Worm (Caenorhabditis elegans): ENCODE measurements around the gene dmsr-6.

The dmsr-6 gene

ce11 chrII:14413709-14414108, 41.7 kb upstream of the dmsr-6 start:
- TF ChIP-seq scrt-1 (GFP tag; IDR thresholded peaks at IDR 0.05) (no peak), sea-1 (GFP tag; conservative IDR thresholded peaks at IDR 0.05) (no peak)

ce11 chrII:14415427-14415826, 40.0 kb upstream of the dmsr-6 start:
- TF ChIP-seq aly-1 (tag; optimal IDR thresholded peaks at IDR 0.05) (no peak), ets-7 (tag; optimal IDR thresholded peaks at IDR 0.05) (no peak), hmg-4 (GFP tag; optimal IDR thresholded peaks at IDR 0.05) (no peak), B0310.2 (tag; optimal IDR thresholded peaks at IDR 0.05) (no peak), ceh-13 (GFP tag; optimal IDR thresholded peaks at IDR 0.05) (no peak), ama-1 (optimal IDR thresholded peaks at IDR 0.05) (no peak), tbx-11 (GFP tag; IDR thresholded peaks at IDR 0.05) (no peak), hnd-1 (tag; optimal IDR thresholded peaks at IDR 0.05) (no peak), tra-4 (tag; optimal IDR thresholded peaks at IDR 0.05) (no peak), pes-1 (GFP tag; IDR thresholded peaks at IDR 0.05) (no peak), ceh-36 (tag; optimal IDR thresholded peaks at IDR 0.05) (no peak), flt-1 (GFP tag; IDR thresholded peaks at IDR 0.05) (no peak), F13C5.2 (tag; optimal IDR thresholded peaks at IDR 0.05) (no peak), sea-1 (GFP tag; conservative IDR thresholded peaks at IDR 0.05) (no peak), hmbx-1 (tag; optimal IDR thresholded peaks at IDR 0.05) (no peak), scrt-1 (GFP tag; IDR thresholded peaks at IDR 0.05) (no peak), tbx-37 (GFP tag; conservative IDR thresholded peaks at IDR 0.05) (no peak)

- no peak for TF ChIP-seq ceh-36 (tag; optimal IDR thresholded peaks at IDR 0.05)
- no peak for TF ChIP-seq B0310.2 (tag; optimal IDR thresholded peaks at IDR 0.05)
- TF ChIP-seq hmg-4 (GFP tag; optimal IDR thresholded peaks at IDR 0.05) = no peak
- no peak for TF ChIP-seq pes-1 (GFP tag; IDR thresholded peaks at IDR 0.05)
- TF ChIP-seq tbx-37 (GFP tag; conservative IDR thresholded peaks at IDR 0.05) = no peak
- no peak for TF ChIP-seq ama-1 (optimal IDR thresholded peaks at IDR 0.05)
- TF ChIP-seq F13C5.2 (tag; optimal IDR thresholded peaks at IDR 0.05) = no peak
- TF ChIP-seq flt-1 (GFP tag; IDR thresholded peaks at IDR 0.05) = no peak
- TF ChIP-seq sea-1 (GFP tag; conservative IDR thresholded peaks at IDR 0.05) = no peak
- TF ChIP-seq hnd-1 (tag; optimal IDR thresholded peaks at IDR 0.05) = no peak
- no peak for TF ChIP-seq hmbx-1 (tag; optimal IDR thresholded peaks at IDR 0.05)
- no peak for TF ChIP-seq aly-1 (tag; optimal IDR thresholded peaks at IDR 0.05)
- no peak for TF ChIP-seq scrt-1 (GFP tag; IDR thresholded peaks at IDR 0.05)
- TF ChIP-seq ceh-13 (GFP tag; optimal IDR thresholded peaks at IDR 0.05) = no peak
- TF ChIP-seq tbx-11 (GFP tag; IDR thresholded peaks at IDR 0.05) = no peak
- no peak for TF ChIP-seq ets-7 (tag; optimal IDR thresholded peaks at IDR 0.05)
- no peak for TF ChIP-seq tra-4 (tag; optimal IDR thresholded peaks at IDR 0.05)
Observed at ce11 chrII:14416988-14417387, 38.4 kb upstream of the dmsr-6 start.

- TF ChIP-seq ceh-13 (GFP tag; optimal IDR thresholded peaks at IDR 0.05) (no peak), tbx-37 (GFP tag; conservative IDR thresholded peaks at IDR 0.05) (no peak), B0310.2 (tag; optimal IDR thresholded peaks at IDR 0.05) (no peak), hmg-4 (GFP tag; optimal IDR thresholded peaks at IDR 0.05) (no peak), hmbx-1 (tag; optimal IDR thresholded peaks at IDR 0.05) (no peak), ama-1 (optimal IDR thresholded peaks at IDR 0.05) (no peak), tra-4 (tag; optimal IDR thresholded peaks at IDR 0.05) (no peak), ceh-36 (tag; optimal IDR thresholded peaks at IDR 0.05) (no peak)
Observed at ce11 chrII:14424791-14425190, 30.6 kb upstream of the dmsr-6 start, which contains the start of gene plx-2. Gene plx-2 (minus strand): TSS chrII:14424891.

ce11 chrII:14427714-14428113, 27.7 kb upstream of the dmsr-6 start:
- TF ChIP-seq F13C5.2 (tag; optimal IDR thresholded peaks at IDR 0.05) (no peak), hmg-4 (GFP tag; optimal IDR thresholded peaks at IDR 0.05) (no peak), scrt-1 (GFP tag; IDR thresholded peaks at IDR 0.05) (no peak), tbx-11 (GFP tag; IDR thresholded peaks at IDR 0.05) (no peak), tbx-37 (GFP tag; conservative IDR thresholded peaks at IDR 0.05) (no peak), tra-4 (tag; optimal IDR thresholded peaks at IDR 0.05) (no peak), ets-7 (tag; optimal IDR thresholded peaks at IDR 0.05) (no peak), sea-1 (GFP tag; conservative IDR thresholded peaks at IDR 0.05) (no peak), B0310.2 (tag; optimal IDR thresholded peaks at IDR 0.05) (no peak), aly-1 (tag; optimal IDR thresholded peaks at IDR 0.05) (no peak), hnd-1 (tag; optimal IDR thresholded peaks at IDR 0.05) (no peak), ama-1 (optimal IDR thresholded peaks at IDR 0.05) (no peak)

- TF ChIP-seq hnd-1 (tag; optimal IDR thresholded peaks at IDR 0.05) (no peak), ceh-13 (GFP tag; optimal IDR thresholded peaks at IDR 0.05) (no peak), F13C5.2 (tag; optimal IDR thresholded peaks at IDR 0.05) (no peak), aly-1 (tag; optimal IDR thresholded peaks at IDR 0.05) (no peak), ama-1 (optimal IDR thresholded peaks at IDR 0.05) (no peak), tra-4 (tag; optimal IDR thresholded peaks at IDR 0.05) (no peak), sea-1 (GFP tag; conservative IDR thresholded peaks at IDR 0.05) (no peak), scrt-1 (GFP tag; IDR thresholded peaks at IDR 0.05) (no peak)
Observed at ce11 chrII:14428834-14429233, 26.6 kb upstream of the dmsr-6 start.

- TF ChIP-seq ama-1 (optimal IDR thresholded peaks at IDR 0.05) = no peak
- TF ChIP-seq tbx-37 (GFP tag; conservative IDR thresholded peaks at IDR 0.05) = no peak
- no peak for TF ChIP-seq scrt-1 (GFP tag; IDR thresholded peaks at IDR 0.05)
Observed at ce11 chrII:14432100-14432499, 23.3 kb upstream of the dmsr-6 start.

ce11 chrII:14433712-14434352, 21.6 kb upstream of the dmsr-6 start:
- TF ChIP-seq pes-1 (GFP tag; IDR thresholded peaks at IDR 0.05) (no peak), scrt-1 (GFP tag; IDR thresholded peaks at IDR 0.05) (no peak), F13C5.2 (tag; optimal IDR thresholded peaks at IDR 0.05) (no peak), tbx-11 (GFP tag; IDR thresholded peaks at IDR 0.05) (no peak), ets-7 (tag; optimal IDR thresholded peaks at IDR 0.05) (no peak), hmbx-1 (tag; optimal IDR thresholded peaks at IDR 0.05) (no peak)

Data from whole organism, early embryonic.